Fruit fly (Drosophila melanogaster) whole organism, adult: ENCODE results near the gene CG32461.

ENCODE experiments used
- CG12768 ChIP-seq: fragments of 200-800 bp; sonication (Bioruptor generic); optimal IDR thresholded peaks from 2 replicates; lab custom pipeline; 2017; ENCODE audit warnings: missing biosample characterization, missing genetic modification characterization, mild to moderate bottlenecking, moderate library complexity, missing genetic modification reagents
- ovo ChIP-seq: fragments of 200-800 bp; sonication (Bioruptor generic); optimal IDR thresholded peaks from 2 replicates; lab custom pipeline; 2016; ENCODE audit warnings: missing biosample characterization, missing genetic modification characterization

CG32461 gene

DNA sequence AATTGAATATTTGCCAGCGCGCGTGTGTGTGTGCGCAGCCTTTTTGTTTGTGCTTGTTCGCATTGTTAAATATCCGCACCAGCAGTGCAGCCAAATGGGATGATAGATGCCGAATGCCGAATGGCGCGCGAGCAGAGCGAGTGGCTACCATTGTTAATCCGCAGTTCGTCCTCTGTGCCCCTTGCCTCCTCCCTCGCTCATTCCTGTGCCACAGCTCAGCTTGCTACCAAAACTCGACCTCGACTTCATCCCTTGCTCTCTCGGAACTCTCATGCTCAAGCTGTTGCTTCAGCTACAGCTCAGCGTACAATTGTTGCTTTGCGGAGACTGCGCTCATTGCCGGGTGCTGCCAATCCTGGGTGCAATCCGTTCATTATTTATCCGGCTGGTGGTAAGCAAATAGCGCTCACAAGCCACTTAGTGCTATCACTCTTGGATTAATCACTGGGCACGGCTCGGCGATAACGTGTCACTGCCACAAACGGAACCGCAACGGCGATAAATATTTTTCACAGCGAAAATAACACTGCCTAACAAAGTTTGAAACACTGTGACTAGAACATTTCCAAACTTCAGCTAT lies 45.7 kb downstream of the CG32461 start:
- peak; percentile 91 for TF ChIP-seq CG12768 (GFP tag; lab: Kevin White, UChicago)
- TF ChIP-seq ovo: no peak
